Fruit fly (Drosophila melanogaster) whole organism, embryonic: ENCODE measurements around the gene CG18131.

Experiments used
- B-H1 ChIP-seq: fragments of 200-800 bp; sonication (Bioruptor generic); IDR thresholded peaks from 3 replicates; pipeline ENCODE4 v1.3.6; 2022; ENCODE audit warnings: missing biosample characterization, missing genetic modification characterization
- CG10959 ChIP-seq: fragments of 200-800 bp; sonication (Bioruptor generic); IDR thresholded peaks from 2 replicates; pipeline ENCODE4 v1.3.6; 2022; ENCODE audit warnings: missing biosample characterization, missing genetic modification characterization
- CG10979 ChIP-seq: fragments of 200-800 bp; sonication (Bioruptor generic); optimal IDR thresholded peaks from 2 replicates; lab custom pipeline; 2018; ENCODE audit warnings: missing biosample characterization, mild to moderate bottlenecking, missing genetic modification characterization, moderate library complexity
- CG11093 ChIP-seq: fragments of 200-800 bp; sonication (Bioruptor generic); IDR thresholded peaks from 3 replicates; pipeline ENCODE4 v1.3.6; 2022; ENCODE audit warnings: missing biosample characterization, missing genetic modification characterization
- CG11723 ChIP-seq: fragments of 200-800 bp; sonication (Bioruptor generic); optimal IDR thresholded peaks from 2 replicates; lab custom pipeline; 2017; ENCODE audit warnings: missing biosample characterization, mild to moderate bottlenecking, missing genetic modification characterization
- CG12769 ChIP-seq: fragments of 200-800 bp; sonication (Bioruptor generic); optimal IDR thresholded peaks from 2 replicates; lab custom pipeline; 2019; ENCODE audit warnings: missing biosample characterization, mild to moderate bottlenecking, missing genetic modification characterization, moderate library complexity
- CG15696 ChIP-seq: fragments of 200-800 bp; sonication (Bioruptor generic); optimal IDR thresholded peaks from 2 replicates; lab custom pipeline; 2019; ENCODE audit warnings: missing biosample characterization, mild to moderate bottlenecking, missing genetic modification characterization, moderate library complexity
- CG17328 ChIP-seq: fragments of 200-800 bp; sonication (Bioruptor generic); IDR thresholded peaks from 2 replicates; pipeline ENCODE4 v1.3.6; 2022; ENCODE audit warnings: missing biosample characterization, missing genetic modification characterization
- CG17385 ChIP-seq: fragments of 200-800 bp; sonication (Bioruptor generic); optimal IDR thresholded peaks from 3 replicates; lab custom pipeline; 2018; ENCODE audit warnings: missing biosample characterization, mild to moderate bottlenecking, missing genetic modification characterization
- CG18262 ChIP-seq: fragments of 200-800 bp; optimal IDR thresholded peaks from 3 replicates; lab custom pipeline; 2019; ENCODE audit warnings: missing biosample characterization, mild to moderate bottlenecking, missing genetic modification characterization, moderate library complexity
- CG31441 ChIP-seq: fragments of 200-800 bp; sonication (Bioruptor generic); IDR thresholded peaks from 2 replicates; pipeline ENCODE4 v1.3.6; 2022; ENCODE audit warnings: missing biosample characterization, missing genetic modification characterization
- CG33213 ChIP-seq: fragments of 200-800 bp; sonication (Bioruptor generic); optimal IDR thresholded peaks from 3 replicates; lab custom pipeline; 2016; ENCODE audit warnings: missing biosample characterization, missing genetic modification characterization
- CG4328 ChIP-seq: fragments of 200-800 bp; sonication (Bioruptor generic); optimal IDR thresholded peaks from 3 replicates; lab custom pipeline; 2017; ENCODE audit warnings: missing biosample characterization, missing genetic modification reagents, missing genetic modification characterization
- CG4424 ChIP-seq: fragments of 200-800 bp; sonication (Bioruptor generic); optimal IDR thresholded peaks from 3 replicates; lab custom pipeline; 2016; ENCODE audit warnings: missing biosample characterization, missing genetic modification characterization
- CG7745 ChIP-seq: fragments of 200-800 bp; sonication (Bioruptor generic); optimal IDR thresholded peaks from 2 replicates; lab custom pipeline; 2018; ENCODE audit warnings: missing biosample characterization, mild to moderate bottlenecking, missing genetic modification characterization, moderate library complexity
- CG8290 ChIP-seq, 3 experiments: fragments of 200-800 bp; sonication (Bioruptor generic); optimal IDR thresholded peaks; 2 replicates each; lab custom pipeline; 2016 to 2019; ENCODE audit warnings: missing biosample characterization in 3 of 3, missing genetic modification characterization in 3 of 3, mild to moderate bottlenecking in 2 of 3, moderate library complexity in 1 of 3
- CG9817 ChIP-seq: fragments of 200-800 bp; sonication (Bioruptor generic); optimal IDR thresholded peaks from 2 replicates; lab custom pipeline; 2018; ENCODE audit warnings: missing biosample characterization, mild to moderate bottlenecking, missing genetic modification characterization, moderate library complexity
- Eip74EF ChIP-seq, 2 experiments: fragments of 200-800 bp in 1 of 2; fragments of >200 bp in 1 of 2; sonication (Bioruptor generic) in 1 of 2; optimal IDR thresholded peaks; 2 replicates each; lab custom pipeline; 2017 to 2019; ENCODE audit warnings: missing biosample characterization in 2 of 2, missing genetic modification characterization in 2 of 2, mild to moderate bottlenecking in 1 of 2, moderate library complexity in 1 of 2
- Fer2 ChIP-seq: fragments of 200-800 bp; sonication (Bioruptor generic); optimal IDR thresholded peaks from 2 replicates; lab custom pipeline; 2018; ENCODE audit warnings: missing biosample characterization, mild to moderate bottlenecking, missing genetic modification characterization, moderate library complexity
- Gsc ChIP-seq: fragments of 200-800 bp; sonication (Bioruptor generic); IDR thresholded peaks from 2 replicates; pipeline ENCODE4 v1.3.6; 2022; ENCODE audit warnings: missing biosample characterization, missing genetic modification characterization
- HLH3B ChIP-seq: fragments of 200-800 bp; sonication (Bioruptor generic); IDR thresholded peaks from 2 replicates; pipeline ENCODE4 v1.3.6; 2022; ENCODE audit warnings: missing biosample characterization, missing genetic modification characterization
- HmgZ ChIP-seq: fragments of 200-800 bp; sonication (Bioruptor generic); optimal IDR thresholded peaks from 2 replicates; lab custom pipeline; 2018; ENCODE audit warnings: missing biosample characterization, mild to moderate bottlenecking, missing genetic modification characterization
- Hr3 ChIP-seq: fragments of 200-800 bp; sonication (Bioruptor generic); optimal IDR thresholded peaks from 3 replicates; lab custom pipeline; 2016; ENCODE audit warnings: missing biosample characterization, missing genetic modification characterization
- Jarid2 ChIP-seq: fragments of 200-800 bp; sonication (Bioruptor generic); optimal IDR thresholded peaks from 3 replicates; lab custom pipeline; 2017; ENCODE audit warnings: mild to moderate bottlenecking, missing biosample characterization, missing genetic modification reagents, missing genetic modification characterization
- MESR4 ChIP-seq: fragments of 200-800 bp; sonication (Bioruptor generic); optimal IDR thresholded peaks from 2 replicates; lab custom pipeline; 2018; ENCODE audit warnings: missing biosample characterization, mild to moderate bottlenecking, missing genetic modification characterization, moderate library complexity
- Mrtf ChIP-seq: fragments of 200-800 bp; sonication (Bioruptor generic); IDR thresholded peaks from 3 replicates; pipeline ENCODE4 v1.3.6; 2022; ENCODE audit warnings: missing biosample characterization, missing genetic modification characterization
- NC2β ChIP-seq: fragments of 200-800 bp; sonication (Bioruptor generic); optimal IDR thresholded peaks from 2 replicates; lab custom pipeline; 2016; ENCODE audit warnings: missing biosample characterization, missing genetic modification characterization
- Oaz ChIP-seq: fragments of 200-800 bp; sonication (Bioruptor generic); IDR thresholded peaks from 2 replicates; pipeline ENCODE4 v1.3.6; 2022; ENCODE audit warnings: missing biosample characterization, missing genetic modification characterization
- Sry-β ChIP-seq: fragments of 200-800 bp; sonication (Bioruptor generic); optimal IDR thresholded peaks from 2 replicates; lab custom pipeline; 2018; ENCODE audit warnings: missing biosample characterization, mild to moderate bottlenecking, missing genetic modification characterization, moderate library complexity
- Xrp1 ChIP-seq: fragments of 200-800 bp; sonication (Bioruptor generic); IDR thresholded peaks from 2 replicates; pipeline ENCODE4 v1.3.6; 2022; ENCODE audit warnings: missing biosample characterization, missing genetic modification characterization
- aop ChIP-seq: fragments of 200-800 bp; sonication (Bioruptor generic); IDR thresholded peaks from 2 replicates; pipeline ENCODE4 v1.3.6; 2022; ENCODE audit warnings: missing biosample characterization, missing genetic modification characterization
- ap ChIP-seq: fragments of 200-800 bp; sonication (Bioruptor generic); IDR thresholded peaks from 2 replicates; pipeline ENCODE4 v1.3.6; 2022; ENCODE audit warnings: missing biosample characterization, missing genetic modification characterization
- cg ChIP-seq: fragments of 200-800 bp; sonication (Bioruptor generic); optimal IDR thresholded peaks from 3 replicates; lab custom pipeline; 2019; ENCODE audit warnings: missing biosample characterization, mild to moderate bottlenecking, missing genetic modification characterization, moderate library complexity
- cwo ChIP-seq: fragments of 200-800 bp; sonication (Bioruptor generic); optimal IDR thresholded peaks from 3 replicates; lab custom pipeline; 2017; ENCODE audit warnings: missing biosample characterization, missing genetic modification characterization, mild to moderate bottlenecking, moderate library complexity, missing genetic modification reagents
- dmrt99B ChIP-seq: fragments of 200-800 bp; sonication (Bioruptor generic); optimal IDR thresholded peaks from 2 replicates; lab custom pipeline; 2018; ENCODE audit warnings: missing biosample characterization, mild to moderate bottlenecking, missing genetic modification characterization, moderate library complexity
- ems ChIP-seq: fragments of 200-800 bp; sonication (Bioruptor generic); optimal IDR thresholded peaks from 3 replicates; lab custom pipeline; 2016; ENCODE audit warnings: missing biosample characterization, missing genetic modification characterization
- fd3F ChIP-seq: fragments of 200-800 bp; sonication (Bioruptor generic); optimal IDR thresholded peaks from 2 replicates; lab custom pipeline; 2018; ENCODE audit warnings: missing biosample characterization, mild to moderate bottlenecking, missing genetic modification characterization, moderate library complexity
- fu2 ChIP-seq: fragments of 200-800 bp; sonication (Bioruptor generic); optimal IDR thresholded peaks from 2 replicates; lab custom pipeline; 2016; ENCODE audit warnings: missing biosample characterization, missing genetic modification characterization
- grau ChIP-seq: fragments of 200-800 bp; optimal IDR thresholded peaks from 3 replicates; lab custom pipeline; 2019; ENCODE audit warnings: missing biosample characterization, mild to moderate bottlenecking, missing genetic modification characterization, moderate library complexity
- hbn ChIP-seq: fragments of 200-800 bp; sonication (Bioruptor generic); IDR thresholded peaks from 2 replicates; pipeline ENCODE4 v1.3.6; 2022; ENCODE audit warnings: missing biosample characterization, missing genetic modification characterization; ENCODE audit not compliant: partially characterized antibody
- ken ChIP-seq: fragments of 200-800 bp; sonication (Bioruptor generic); IDR thresholded peaks from 3 replicates; pipeline ENCODE4 v1.3.6; 2022; ENCODE audit warnings: missing biosample characterization, missing genetic modification characterization
- lov ChIP-seq, 2 experiments: fragments of 200-800 bp in 1 of 2; fragments of >200 bp in 1 of 2; sonication (Bioruptor generic) in 1 of 2; IDR thresholded peaks in 1 of 2; optimal IDR thresholded peaks in 1 of 2; 2 replicates in 1 of 2; 3 replicates in 1 of 2; pipeline versions ENCODE4 v1.3.6 to Lab custom; 2017 to 2022; ENCODE audit warnings: missing biosample characterization in 1 of 2, missing genetic modification characterization in 1 of 2
- luna ChIP-seq: fragments of 200-800 bp; sonication (Bioruptor generic); optimal IDR thresholded peaks from 2 replicates; lab custom pipeline; 2016; ENCODE audit warnings: missing biosample characterization, missing genetic modification characterization
- nerfin-2 ChIP-seq: fragments of 200-800 bp; sonication (Bioruptor generic); IDR thresholded peaks from 2 replicates; pipeline ENCODE4 v1.3.6; 2022; ENCODE audit warnings: missing biosample characterization, missing genetic modification characterization; ENCODE audit not compliant: partially characterized antibody
- scrt ChIP-seq: fragments of 200-800 bp; sonication (Bioruptor generic); optimal IDR thresholded peaks from 2 replicates; lab custom pipeline; 2018; ENCODE audit warnings: missing biosample characterization, mild to moderate bottlenecking, missing genetic modification characterization, moderate library complexity
- sens ChIP-seq: fragments of 200-800 bp; sonication (Bioruptor generic); peaks from one replicate; lab custom pipeline; 2016; ENCODE audit warnings: missing biosample characterization, missing genetic modification characterization
- sisA ChIP-seq: fragments of 200-800 bp; sonication (Bioruptor generic); IDR thresholded peaks from 2 replicates; pipeline ENCODE4 v1.3.6; 2022; ENCODE audit warnings: missing biosample characterization, missing genetic modification characterization
- tgo ChIP-seq: fragments of 200-800 bp; sonication (Bioruptor generic); IDR thresholded peaks from 3 replicates; pipeline ENCODE4 v1.3.6; 2022; ENCODE audit warnings: missing biosample characterization, missing genetic modification characterization
- zen ChIP-seq: fragments of 200-800 bp; sonication (Bioruptor generic); optimal IDR thresholded peaks from 3 replicates; lab custom pipeline; 2018; ENCODE audit warnings: missing biosample characterization, mild to moderate bottlenecking, missing genetic modification characterization, moderate library complexity

The CG18131 gene

dm6 chr2L:1462136-1462535, 38.3 kb downstream of the CG18131 start (continued):
- TF ChIP-seq CG17385 (GFP tag; lab: Kevin White, UChicago) (peak; percentile 39), fu2 (GFP tag; lab: Kevin White, UChicago) (no peak), CG4424 (GFP tag; lab: Kevin White, UChicago) (peak; percentile 22), dmrt99B (tag; lab: Kevin White, UChicago) (no peak), cg (no peak), CG10979 (tag; lab: Kevin White, UChicago) (peak; percentile 68), grau (peak; percentile 45), luna (GFP tag; lab: Kevin White, UChicago) (no peak), Oaz (GFP tag; lab: Robert Waterston, UW) (no peak), ken (GFP tag; lab: Robert Waterston, UW) (peak; percentile 45; the same call in 2 of the 3 replicates), B-H1 (GFP tag; lab: Robert Waterston, UW) (no peak), hbn (GFP tag; lab: Robert Waterston, UW) (peak; percentile 74), CG12769 (peak; percentile 34), CG33213 (GFP tag; lab: Kevin White, UChicago) (peak; percentile 5), lov (optimal IDR thresholded peaks at IDR 0.05; lab: Kevin White, UChicago) (no peak), lov (GFP tag; IDR thresholded peaks at IDR 0.05; lab: Robert Waterston, UW) (peak; percentile 59; the same call in 1 of the 3 replicates), zen (tag; lab: Kevin White, UChicago) (peak; percentile 24), ems (GFP tag; lab: Kevin White, UChicago) (no peak), NC2β (GFP tag; lab: Kevin White, UChicago) (peak; percentile 69), CG4328 (GFP tag; lab: Kevin White, UChicago) (no peak), tgo (GFP tag; lab: Robert Waterston, UW) (peak; percentile 38; the same call in 1 of the 3 replicates), Jarid2 (no peak), aop (GFP tag; lab: Robert Waterston, UW) (no peak), Sry-β (GFP tag; lab: Kevin White, UChicago) (peak; percentile 77), Gsc (GFP tag; lab: Robert Waterston, UW) (0 out of 2 replicates have a peak, but pooled peaks have one; percentile 27), CG15696 (tag; lab: Kevin White, UChicago) (peak; percentile 70), CG11723 (GFP tag; lab: Kevin White, UChicago) (no peak), Fer2 (tag; lab: Kevin White, UChicago) (no peak), CG11093 (GFP tag; lab: Robert Waterston, UW) (peak; percentile 35; the same call in 1 of the 3 replicates), cwo (GFP tag; lab: Kevin White, UChicago) (no peak), Xrp1 (peak; percentile 90), CG7745 (peak; percentile 14), CG9817 (no peak), HLH3B (no peak), CG31441 (GFP tag; lab: Robert Waterston, UW) (0 out of 2 replicates have a peak, but pooled peaks have one; percentile 29), CG10959 (peak; percentile 86), CG18262 (tag; lab: Kevin White, UChicago) (peak; percentile 73), scrt (GFP tag; lab: Kevin White, UChicago) (no peak), Hr3 (GFP tag; lab: Kevin White, UChicago) (peak; percentile 45), ap (GFP tag; lab: Robert Waterston, UW) (no peak), CG17328 (peak; percentile 85), MESR4 (GFP tag; lab: Kevin White, UChicago) (no peak), nerfin-2 (GFP tag; lab: Robert Waterston, UW) (peak; percentile 47), Mrtf (GFP tag; lab: Robert Waterston, UW) (no peak), fd3F (GFP tag; lab: Kevin White, UChicago) (no peak), HmgZ (tag; lab: Kevin White, UChicago) (no peak), sens (GFP tag; lab: Kevin White, UChicago) (peak; percentile 96), Eip74EF (GFP tag; optimal IDR thresholded peaks at IDR 0.05; lab: Kevin White, UChicago) (no peak), sisA (GFP tag; lab: Robert Waterston, UW) (peak; percentile 27; the same call in 1 of the 2 replicates), CG8290 (GFP tag; optimal IDR thresholded peaks at IDR 0.05; lab: Kevin White, UChicago) (peak; percentile 34), CG8290 (tag; optimal IDR thresholded peaks at IDR 0.05; lab: Kevin White, UChicago) (no peak)
